Fruit fly (Drosophila melanogaster): Measurements from ENCODE around the gene Ada.

The Ada gene

DNA sequence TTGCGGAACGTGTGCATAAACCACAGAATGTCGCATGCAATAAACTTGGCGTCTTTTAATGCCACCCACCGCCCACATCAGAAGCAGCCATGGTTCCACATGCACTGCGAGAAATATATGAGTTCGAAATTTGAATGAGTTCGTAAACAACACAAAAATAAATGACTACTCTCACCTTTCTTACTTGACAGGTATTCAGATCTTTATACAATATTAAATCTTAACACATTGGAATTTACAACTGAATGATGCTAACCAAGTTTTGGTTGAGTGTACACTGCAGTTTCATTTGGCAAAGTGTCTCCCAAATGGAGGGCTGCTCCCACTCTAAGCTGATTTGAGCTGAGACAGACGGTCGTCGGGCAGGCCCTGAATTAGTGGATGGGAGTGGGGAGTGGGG is 10.0 kb downstream of the Ada start (continued):
- TF ChIP-seq Sox14 (GFP tag; optimal IDR thresholded peaks at IDR 0.05): peak; percentile 35
- TF ChIP-seq CG15336 (GFP tag; IDR thresholded peaks at IDR 0.05): 0 out of 2 replicates have a peak, but pooled peaks have one; percentile 24
- TF ChIP-seq CG4318 (GFP tag; optimal IDR thresholded peaks at IDR 0.05): no peak
- TF ChIP-seq CG16779 (tag; optimal IDR thresholded peaks at IDR 0.05): no peak
- no peak for TF ChIP-seq dac (GFP tag; optimal IDR thresholded peaks at IDR 0.05)
- peak; percentile 34 for TF ChIP-seq fd59A (GFP tag; optimal IDR thresholded peaks at IDR 0.05)
- peak; percentile 45 for TF ChIP-seq acj6 (GFP tag; optimal IDR thresholded peaks at IDR 0.05)
- peak; percentile 79 for TF ChIP-seq Eip78C (GFP tag)
- peak; percentile 30 for TF ChIP-seq CG3032 (tag; optimal IDR thresholded peaks at IDR 0.05)
- no peak for TF ChIP-seq CG6854 (GFP tag; optimal IDR thresholded peaks at IDR 0.05)
- peak; percentile 43 for TF ChIP-seq Hr39 (GFP tag; optimal IDR thresholded peaks at IDR 0.05)
- TF ChIP-seq CG11902 (GFP tag; optimal IDR thresholded peaks at IDR 0.05): no peak
- TF ChIP-seq topi (GFP tag; optimal IDR thresholded peaks at IDR 0.05): peak; percentile 16
- TF ChIP-seq Eip75B (GFP tag; optimal IDR thresholded peaks at IDR 0.05): peak; percentile 48
- peak; percentile 39 for TF ChIP-seq achi (GFP tag; optimal IDR thresholded peaks at IDR 0.05)
- no peak for TF ChIP-seq CG6276 (GFP tag; optimal IDR thresholded peaks at IDR 0.05)
- peak; percentile 9 for TF ChIP-seq net (GFP tag; optimal IDR thresholded peaks at IDR 0.05)
- no peak for TF ChIP-seq Hr38 (GFP tag; optimal IDR thresholded peaks at IDR 0.05)
- TF ChIP-seq Blimp-1 (GFP tag; optimal IDR thresholded peaks at IDR 0.05): no peak
- TF ChIP-seq fkh (GFP tag; optimal IDR thresholded peaks at IDR 0.05): no peak
- no peak for TF ChIP-seq CG11294 (GFP tag; IDR thresholded peaks at IDR 0.05)
- TF ChIP-seq Met (GFP tag; optimal IDR thresholded peaks at IDR 0.05): peak; percentile 46
- no peak for TF ChIP-seq CG34406 (GFP tag; optimal IDR thresholded peaks at IDR 0.05)
- no peak for TF ChIP-seq Ets21C (GFP tag; optimal IDR thresholded peaks at IDR 0.05)
- TF ChIP-seq svp (GFP tag): peak; percentile 48
- no peak for TF ChIP-seq Lpt (GFP tag; optimal IDR thresholded peaks at IDR 0.05)
- no peak for TF ChIP-seq spab (GFP tag; optimal IDR thresholded peaks at IDR 0.05)
- peak; percentile 63 for TF ChIP-seq CG3919 (GFP tag; optimal IDR thresholded peaks at IDR 0.05)
- TF ChIP-seq eg (GFP tag; IDR thresholded peaks at IDR 0.05): peak; percentile 54; the same call in 2 of the 3 replicates
- TF ChIP-seq CG10631 (GFP tag; optimal IDR thresholded peaks at IDR 0.05): peak; percentile 39
- no peak for TF ChIP-seq fd85E (GFP tag; optimal IDR thresholded peaks at IDR 0.05)
- TF ChIP-seq dsx (GFP tag; optimal IDR thresholded peaks at IDR 0.05; ENCODE audit: poor library complexity, severe bottlenecking): peak; percentile 32
- peak; percentile 53 for TF ChIP-seq CG10669 (GFP tag; optimal IDR thresholded peaks at IDR 0.05)
- TF ChIP-seq cyc (GFP tag; optimal IDR thresholded peaks at IDR 0.05): peak; percentile 48
- TF ChIP-seq CG8319 (GFP tag; optimal IDR thresholded peaks at IDR 0.05): no peak
- no peak for TF ChIP-seq vri (GFP tag; optimal IDR thresholded peaks at IDR 0.05)
- TF ChIP-seq CG11762 (GFP tag; optimal IDR thresholded peaks at IDR 0.05; ENCODE audit: insufficient read depth): peak; percentile 18

DNA sequence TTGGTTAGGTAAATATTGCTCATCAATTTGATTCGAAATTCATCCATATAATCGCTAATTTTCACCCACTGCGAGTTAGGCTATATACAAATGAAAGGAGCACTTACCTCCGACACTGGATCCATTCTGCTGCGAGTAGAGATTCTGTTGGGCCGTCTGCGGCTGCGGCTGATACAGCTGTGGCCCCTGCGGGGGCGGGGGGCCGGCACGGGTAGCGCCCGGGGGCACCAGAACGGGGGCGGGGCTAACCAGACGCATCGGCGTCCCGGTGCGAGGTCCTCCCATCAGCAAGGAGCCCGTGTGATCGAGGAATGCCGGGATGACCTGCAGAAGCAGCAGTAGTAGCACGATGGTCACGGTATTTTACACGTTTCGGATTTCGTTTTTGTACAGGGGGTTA is 14.7 kb downstream of the Ada start:
- TF ChIP-seq fd59A (GFP tag; optimal IDR thresholded peaks at IDR 0.05) (no peak), CG6808 (GFP tag; optimal IDR thresholded peaks at IDR 0.05) (no peak), CG1621 (tag; optimal IDR thresholded peaks at IDR 0.05) (no peak), Smox (GFP tag; optimal IDR thresholded peaks at IDR 0.05) (no peak), Sox14 (GFP tag; optimal IDR thresholded peaks at IDR 0.05) (no peak), Sox102F (GFP tag; optimal IDR thresholded peaks at IDR 0.05) (no peak), CG10631 (GFP tag; optimal IDR thresholded peaks at IDR 0.05) (no peak), CG7368 (GFP tag; optimal IDR thresholded peaks at IDR 0.05) (no peak)
